Fruit fly (Drosophila melanogaster) whole organism, adult: ENCODE results near the gene CG42784.

ENCODE experiments used
- CG11617 ChIP-seq: fragments of 200-800 bp; sonication (Bioruptor generic); optimal IDR thresholded peaks from 2 replicates; lab custom pipeline; 2017; ENCODE audit warnings: mild to moderate bottlenecking, missing biosample characterization, missing genetic modification reagents, missing genetic modification characterization
- CG12768 ChIP-seq: fragments of 200-800 bp; sonication (Bioruptor generic); optimal IDR thresholded peaks from 2 replicates; lab custom pipeline; 2017; ENCODE audit warnings: missing biosample characterization, missing genetic modification characterization, mild to moderate bottlenecking, moderate library complexity, missing genetic modification reagents
- CG14711 ChIP-seq: fragments of 200-800 bp; sonication (Bioruptor generic); optimal IDR thresholded peaks from 2 replicates; lab custom pipeline; 2018; ENCODE audit warnings: missing biosample characterization, mild to moderate bottlenecking, missing genetic modification characterization, moderate library complexity
- CG1620 ChIP-seq: fragments of 200-800 bp; sonication (Bioruptor generic); optimal IDR thresholded peaks from 2 replicates; lab custom pipeline; 2016; ENCODE audit warnings: missing biosample characterization, missing genetic modification characterization
- CG33017 ChIP-seq: fragments of 200-800 bp; sonication (Bioruptor generic); optimal IDR thresholded peaks from 2 replicates; lab custom pipeline; 2018; ENCODE audit warnings: missing biosample characterization, mild to moderate bottlenecking, missing genetic modification characterization, moderate library complexity
- CG5204 ChIP-seq: fragments of 200-800 bp; sonication (Bioruptor generic); optimal IDR thresholded peaks from 2 replicates; lab custom pipeline; 2016; ENCODE audit warnings: missing biosample characterization, missing genetic modification characterization
- CG7045 ChIP-seq: fragments of 200-800 bp; sonication (Bioruptor generic); optimal IDR thresholded peaks from 2 replicates; lab custom pipeline; 2017; ENCODE audit warnings: missing biosample characterization, mild to moderate bottlenecking, missing genetic modification characterization
- CG7101 ChIP-seq: fragments of 200-800 bp; sonication (Bioruptor generic); optimal IDR thresholded peaks from 2 replicates; lab custom pipeline; 2018; ENCODE audit warnings: missing biosample characterization, mild to moderate bottlenecking, missing genetic modification characterization, moderate library complexity
- Clk ChIP-seq: fragments of 200-800 bp; sonication (Bioruptor generic); optimal IDR thresholded peaks from 2 replicates; lab custom pipeline; 2017; ENCODE audit warnings: missing biosample characterization, missing genetic modification characterization
- Crg-1 ChIP-seq: fragments of 200-800 bp; sonication (Bioruptor generic); optimal IDR thresholded peaks from 2 replicates; lab custom pipeline; 2016; ENCODE audit warnings: missing biosample characterization, missing genetic modification characterization
- Hr96 ChIP-seq: fragments of 200-800 bp; sonication (Bioruptor generic); optimal IDR thresholded peaks from 2 replicates; lab custom pipeline; 2016; ENCODE audit warnings: missing biosample characterization, missing genetic modification characterization
- Mnt ChIP-seq: fragments of 200-800 bp; sonication (Bioruptor generic); optimal IDR thresholded peaks from 2 replicates; lab custom pipeline; 2016; ENCODE audit warnings: missing biosample characterization, mild to moderate bottlenecking, missing genetic modification characterization
- bab1 ChIP-seq: fragments of 200-800 bp; sonication (Bioruptor generic); optimal IDR thresholded peaks from 3 replicates; lab custom pipeline; 2019; ENCODE audit warnings: missing biosample characterization, mild to moderate bottlenecking, missing genetic modification characterization, moderate library complexity
- cic ChIP-seq: fragments of 200-800 bp; sonication (Bioruptor generic); optimal IDR thresholded peaks from 2 replicates; lab custom pipeline; 2017; ENCODE audit warnings: missing biosample characterization, mild to moderate bottlenecking, missing genetic modification characterization, moderate library complexity
- cnc ChIP-seq, 2 experiments: fragments of >200 bp; optimal IDR thresholded peaks; 2 replicates each; lab custom pipeline; 2017
- kay ChIP-seq: fragments of 200-800 bp; sonication (Bioruptor generic); peaks from one replicate; lab custom pipeline; 2016; ENCODE audit warnings: missing biosample characterization, missing genetic modification characterization, borderline replicate concordance
- ovo ChIP-seq: fragments of 200-800 bp; sonication (Bioruptor generic); optimal IDR thresholded peaks from 2 replicates; lab custom pipeline; 2016; ENCODE audit warnings: missing biosample characterization, missing genetic modification characterization
- pad ChIP-seq: fragments of 200-800 bp; sonication (Bioruptor generic); optimal IDR thresholded peaks from 3 replicates; lab custom pipeline; 2017; ENCODE audit warnings: missing biosample characterization, missing genetic modification characterization, mild to moderate bottlenecking, moderate library complexity, missing genetic modification reagents
- tj ChIP-seq: fragments of 200-800 bp; sonication (Bioruptor generic); optimal IDR thresholded peaks from 3 replicates; lab custom pipeline; 2017; ENCODE audit warnings: missing biosample characterization, mild to moderate bottlenecking, missing genetic modification characterization, moderate library complexity
- toe ChIP-seq: fragments of 200-800 bp; sonication (Bioruptor generic); optimal IDR thresholded peaks from 2 replicates; lab custom pipeline; 2016; ENCODE audit warnings: missing biosample characterization, missing genetic modification characterization

CG42784 gene

DNA sequence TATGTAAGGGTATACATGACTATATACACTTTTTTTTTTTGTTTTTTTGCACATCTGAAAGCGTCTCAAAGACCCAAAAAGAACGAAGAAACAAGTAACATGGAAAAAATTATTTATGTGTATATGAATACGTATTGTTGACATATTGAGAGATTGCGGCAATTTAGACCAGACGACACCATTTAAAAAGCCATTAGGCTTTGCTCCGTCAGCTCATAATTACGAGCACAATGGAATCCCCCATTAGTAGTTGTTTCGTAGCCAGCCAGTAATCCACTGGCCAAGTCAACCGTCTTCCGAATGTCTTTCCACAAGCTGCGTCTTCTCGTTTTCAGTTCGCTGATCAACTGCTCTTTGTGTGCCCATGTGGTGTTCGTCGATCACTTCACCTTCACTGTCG lies 112.3 kb downstream of the CG42784 start, which contains the start of gene CG33640:
Gene CG33640, plus strand, starts transcription at position 301 of the 400 bp plus-strand sequence.
- TF ChIP-seq Clk (GFP tag; lab: Kevin White, UChicago) (no peak), kay (GFP tag; lab: Kevin White, UChicago) (no peak), cic (GFP tag; lab: Kevin White, UChicago) (no peak), toe (GFP tag; lab: Kevin White, UChicago) (no peak), Hr96 (GFP tag; lab: Kevin White, UChicago) (no peak), Mnt (GFP tag; lab: Kevin White, UChicago) (no peak)

DNA sequence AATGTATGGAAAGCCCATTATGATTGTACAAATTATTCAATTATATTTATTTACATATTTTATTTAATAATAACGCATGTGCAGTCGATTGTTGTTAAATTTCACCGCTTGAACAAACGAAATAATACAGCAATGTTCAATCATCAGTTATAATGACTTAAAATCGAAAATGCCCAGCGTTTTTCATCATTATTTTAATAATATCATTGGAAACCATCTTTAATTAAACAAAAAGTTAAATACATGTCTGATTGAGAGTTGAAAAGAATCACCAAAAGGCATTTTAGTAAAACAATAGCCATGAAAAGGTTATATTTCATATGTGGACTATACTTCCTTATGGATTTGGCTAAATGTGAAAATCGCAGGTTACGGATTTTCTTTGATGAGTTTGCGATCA lies 113.5 kb downstream of the CG42784 start, which contains the start of gene CG33641:
Gene CG33641, plus strand, starts transcription at position 301 of the 400 bp plus-strand sequence.
- TF ChIP-seq pad (GFP tag; lab: Kevin White, UChicago) (no peak), CG12768 (GFP tag; lab: Kevin White, UChicago) (no peak), bab1 (GFP tag; lab: Kevin White, UChicago) (no peak), CG7045 (GFP tag; lab: Kevin White, UChicago) (no peak), CG14711 (no peak), CG1620 (GFP tag; lab: Kevin White, UChicago) (no peak), Hr96 (GFP tag; lab: Kevin White, UChicago) (no peak), ovo (GFP tag; lab: Kevin White, UChicago) (no peak), toe (GFP tag; lab: Kevin White, UChicago) (no peak), Mnt (GFP tag; lab: Kevin White, UChicago) (no peak), CG7101 (tag; lab: Kevin White, UChicago) (no peak), CG33017 (tag; lab: Kevin White, UChicago) (no peak), Clk (GFP tag; lab: Kevin White, UChicago) (no peak), kay (GFP tag; lab: Kevin White, UChicago) (no peak), cnc (optimal IDR thresholded peaks at IDR 0.05; lab: Kevin White, UChicago) (no peak), CG11617 (GFP tag; lab: Kevin White, UChicago) (no peak), tj (GFP tag; lab: Kevin White, UChicago) (no peak), CG5204 (no peak), Crg-1 (GFP tag; lab: Kevin White, UChicago) (no peak), cic (GFP tag; lab: Kevin White, UChicago) (no peak)

DNA sequence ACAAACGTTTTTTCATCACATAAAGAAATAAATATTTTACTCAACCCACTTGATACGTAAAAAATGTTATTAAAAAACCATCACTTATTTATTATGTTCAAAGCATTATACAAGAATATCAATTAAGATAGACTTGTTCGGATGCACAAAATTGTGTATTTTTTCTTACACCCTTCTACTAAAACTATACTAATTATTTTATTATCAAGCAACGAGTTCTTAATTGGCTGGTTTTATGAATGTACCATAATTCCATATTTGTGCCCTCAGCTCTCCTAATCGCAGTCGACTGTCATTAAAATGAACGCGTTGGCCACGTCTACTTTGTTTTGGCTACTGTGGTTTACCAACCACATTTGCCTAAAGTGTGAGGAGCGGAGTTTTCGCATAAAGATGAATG lies 114.4 kb downstream of the CG42784 start, which contains the start of gene CG33642:
Gene CG33642, plus strand, starts transcription at position 301 of the 400 bp plus-strand sequence.
- no peak for TF ChIP-seq toe (GFP tag; lab: Kevin White, UChicago)
- TF ChIP-seq CG1620 (GFP tag; lab: Kevin White, UChicago) = no peak
- no peak for TF ChIP-seq cic (GFP tag; lab: Kevin White, UChicago)
- no peak for TF ChIP-seq CG11617 (GFP tag; lab: Kevin White, UChicago)
- TF ChIP-seq CG14711 = no peak

DNA sequence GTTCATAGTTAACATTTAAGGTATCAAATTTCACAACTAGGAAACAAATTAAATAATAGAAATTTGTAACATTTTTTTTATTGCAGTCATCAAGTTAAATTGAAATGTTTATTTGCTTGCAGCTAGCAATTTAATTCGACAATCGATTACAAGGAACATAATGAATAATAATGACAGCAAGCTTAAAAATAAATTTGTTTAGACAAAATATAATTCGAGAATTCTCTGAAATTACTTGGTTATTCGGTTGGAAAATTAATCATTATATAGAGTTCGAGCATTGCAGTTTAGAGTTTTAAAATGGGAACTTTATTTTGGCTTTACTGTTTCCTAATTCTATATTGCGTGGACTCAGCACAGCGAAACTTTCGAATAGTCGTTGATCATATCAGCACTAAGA lies 115.5 kb downstream of the CG42784 start, which contains the start of gene CG33643:
Gene CG33643, plus strand, starts transcription at position 301 of the 400 bp plus-strand sequence.
- TF ChIP-seq CG7101 (tag; lab: Kevin White, UChicago) (no peak), kay (GFP tag; lab: Kevin White, UChicago) (no peak), bab1 (GFP tag; lab: Kevin White, UChicago) (no peak), CG7045 (GFP tag; lab: Kevin White, UChicago) (no peak), tj (GFP tag; lab: Kevin White, UChicago) (no peak), CG14711 (no peak), CG11617 (GFP tag; lab: Kevin White, UChicago) (no peak), CG33017 (tag; lab: Kevin White, UChicago) (no peak), Clk (GFP tag; lab: Kevin White, UChicago) (no peak)

DNA sequence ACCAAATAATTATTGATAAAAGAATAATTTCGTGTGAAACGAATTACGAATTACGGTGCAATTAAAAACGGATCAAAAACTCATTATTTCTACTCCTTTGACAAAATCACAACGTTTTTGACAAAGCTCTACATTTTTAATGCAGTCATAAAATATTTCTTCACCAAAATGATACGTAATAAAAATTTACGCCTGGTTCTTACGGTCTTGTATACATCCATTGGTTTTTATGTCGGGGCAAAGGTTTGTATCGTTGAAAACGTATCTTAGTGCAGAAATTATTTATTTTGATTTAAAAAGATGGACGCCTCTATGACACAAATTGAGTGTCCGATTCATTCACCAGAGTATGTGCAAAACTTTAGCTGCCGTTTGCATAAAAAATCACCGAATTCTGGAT lies 116.6 kb downstream of the CG42784 start, which contains the start of gene CG33644:
Gene CG33644, plus strand, starts transcription at position 301 of the 400 bp plus-strand sequence.
- no peak for TF ChIP-seq CG7101 (tag; lab: Kevin White, UChicago)
- no peak for TF ChIP-seq CG14711

DNA sequence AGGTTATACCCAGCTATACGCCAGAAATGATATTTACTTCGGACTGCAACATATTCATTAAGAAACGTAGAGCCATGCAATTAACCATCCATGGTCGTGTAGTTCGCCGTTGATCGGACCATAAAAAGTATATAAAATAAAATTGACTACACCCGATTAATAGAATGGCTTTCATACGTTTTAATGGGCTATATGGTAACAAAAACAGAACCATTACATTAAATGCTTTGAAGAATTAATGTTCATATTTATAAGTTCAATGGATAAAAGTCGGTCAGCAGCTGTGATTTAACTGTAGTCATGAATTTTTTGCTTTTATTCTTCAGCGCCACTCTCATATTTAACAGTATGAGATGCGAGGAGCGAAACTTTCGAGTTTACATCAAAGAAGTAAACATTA lies 117.3 kb downstream of the CG42784 start, which contains the start of gene CG33645:
Gene CG33645, plus strand, starts transcription at position 301 of the 400 bp plus-strand sequence.
- no peak for TF ChIP-seq CG11617 (GFP tag; lab: Kevin White, UChicago)
- no peak for TF ChIP-seq CG1620 (GFP tag; lab: Kevin White, UChicago)
- no peak for TF ChIP-seq cic (GFP tag; lab: Kevin White, UChicago)
- TF ChIP-seq pad (GFP tag; lab: Kevin White, UChicago) = no peak
- TF ChIP-seq toe (GFP tag; lab: Kevin White, UChicago) = no peak

DNA sequence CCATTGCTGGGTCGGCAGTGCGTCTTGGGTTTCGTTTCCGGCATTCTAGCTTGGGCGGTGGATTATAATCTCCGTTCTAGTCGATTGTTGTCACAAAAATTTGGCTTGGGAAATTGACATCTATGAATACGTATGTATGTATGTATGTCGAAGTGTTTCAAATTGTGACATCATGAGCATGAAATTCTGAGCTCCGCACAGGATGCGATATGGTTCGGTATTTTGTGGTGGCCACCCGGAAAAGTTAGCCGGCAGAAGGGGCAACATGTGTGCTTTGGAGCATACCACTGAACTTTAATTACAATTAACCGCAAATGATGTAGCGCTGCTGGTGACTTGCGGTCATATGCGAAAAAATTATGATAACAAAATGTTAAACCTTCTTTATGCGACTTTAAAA lies 120.4 kb downstream of the CG42784 start, which contains the start of gene CG15638:
Gene CG15638, minus strand, starts transcription at position 101 of the 400 bp plus-strand sequence.
- no peak for TF ChIP-seq CG7101 (tag; lab: Kevin White, UChicago)
- peak; percentile 12 for TF ChIP-seq kay (GFP tag; lab: Kevin White, UChicago)
- no peak for TF ChIP-seq Clk (GFP tag; lab: Kevin White, UChicago)
- TF ChIP-seq CG12768 (GFP tag; lab: Kevin White, UChicago) = no peak
- TF ChIP-seq CG33017 (tag; lab: Kevin White, UChicago) = no peak
- no peak for TF ChIP-seq toe (GFP tag; lab: Kevin White, UChicago)
- TF ChIP-seq cnc (optimal IDR thresholded peaks at IDR 0.05; lab: Kevin White, UChicago) = no peak
- no peak for TF ChIP-seq Hr96 (GFP tag; lab: Kevin White, UChicago)
